Worm (Caenorhabditis elegans): ENCODE data around the gene C01G10.14.

The C01G10.14 gene

ce11 chrV:15099447-15099846 lies 6.3 kb downstream of the C01G10.14 start, which contains the start of gene C01G10.1:
TSS of gene C01G10.1 (plus strand) at chrV:15099747.
- no peak for TF ChIP-seq nhr-77 (tag; optimal IDR thresholded peaks at IDR 0.05)
- no peak for TF ChIP-seq unc-62 (GFP tag; optimal IDR thresholded peaks at IDR 0.05 in 1 of 2)
- TF ChIP-seq unc-62 (tag; optimal IDR thresholded peaks at IDR 0.05), result no peak
- no peak for TF ChIP-seq zip-11 (GFP tag; IDR thresholded peaks at IDR 0.05)
- no peak for TF ChIP-seq ceh-62 (tag; optimal IDR thresholded peaks at IDR 0.05)
- TF ChIP-seq ZK337.2 (GFP tag; IDR thresholded peaks at IDR 0.05), result no peak

- TF ChIP-seq nhr-6 (tag; optimal IDR thresholded peaks at IDR 0.05) (no peak), set-16 (GFP tag; IDR thresholded peaks at IDR 0.05) (no peak), nhr-28 (tag; optimal IDR thresholded peaks at IDR 0.05) (no peak), T20F7.1 (GFP tag; optimal IDR thresholded peaks at IDR 0.05) (no peak), mdt-29 (GFP tag; IDR thresholded peaks at IDR 0.05) (no peak), D1046.2 (GFP tag; IDR thresholded peaks at IDR 0.05) (no peak), fos-1 (tag; optimal IDR thresholded peaks at IDR 0.05) (no peak), R02D3.7 (tag; optimal IDR thresholded peaks at IDR 0.05) (no peak), F37D6.2 (tag; optimal IDR thresholded peaks at IDR 0.05) (no peak), lin-29 (GFP tag; IDR thresholded peaks at IDR 0.05) (no peak), zfp-3 (GFP tag; conservative IDR thresholded peaks at IDR 0.05) (no peak), hlh-11 (tag; optimal IDR thresholded peaks at IDR 0.05) (no peak), hlh-30 (tag; optimal IDR thresholded peaks at IDR 0.05; ENCODE audit: insufficient read depth) (no peak), skn-1 (tag; optimal IDR thresholded peaks at IDR 0.05) (no peak), tra-1 (GFP tag; IDR thresholded peaks at IDR 0.05) (no peak), daf-19 (GFP tag; conservative IDR thresholded peaks at IDR 0.05) (no peak)
These were observed 11.0 kb downstream of the C01G10.14 start, which contains the start of gene srx-78 for ce11 chrV:15094749-15095148. TSS of gene srx-78 (plus strand) at chrV:15095049.

DNA sequence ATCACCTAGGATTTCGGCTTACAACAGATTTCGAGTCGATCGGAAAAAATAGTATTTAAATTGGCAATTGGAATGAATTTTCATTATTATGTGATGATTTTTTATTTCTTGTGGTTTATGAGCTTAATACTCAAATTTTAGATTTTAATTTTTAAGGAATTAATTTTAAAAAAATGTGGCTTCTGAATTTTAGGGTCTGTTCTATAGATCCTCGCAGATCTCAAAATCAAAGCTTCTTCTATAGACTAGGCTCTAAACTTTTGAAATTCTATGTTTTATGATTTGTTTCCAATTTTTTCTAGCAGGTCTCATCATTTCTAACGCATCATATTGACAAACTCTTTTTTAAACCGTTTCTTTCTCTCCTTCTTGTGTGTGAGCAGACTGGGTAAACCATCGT lies 13.1 kb downstream of the C01G10.14 start, which contains the start of gene txt-12:
Gene txt-12, plus strand, starts transcription at position 301 of the 400 bp plus-strand sequence.
- TF ChIP-seq daf-8 (GFP tag; IDR thresholded peaks at IDR 0.05) (no peak), nhr-76 (tag; optimal IDR thresholded peaks at IDR 0.05) (no peak), nhr-10 (tag; optimal IDR thresholded peaks at IDR 0.05) (no peak), hlh-11 (tag; optimal IDR thresholded peaks at IDR 0.05) (no peak), lir-3 (tag; optimal IDR thresholded peaks at IDR 0.05) (no peak), unc-130 (GFP tag; optimal IDR thresholded peaks at IDR 0.05) (no peak), vab-7 (GFP tag; IDR thresholded peaks at IDR 0.05) (no peak), jun-1 (tag; optimal IDR thresholded peaks at IDR 0.05) (no peak), ceh-28 (tag; optimal IDR thresholded peaks at IDR 0.05) (no peak), ceh-82 (tag; optimal IDR thresholded peaks at IDR 0.05) (no peak), arid-1 (GFP tag; conservative IDR thresholded peaks at IDR 0.05) (no peak), tra-1 (GFP tag; IDR thresholded peaks at IDR 0.05) (no peak), nhr-11 (tag; optimal IDR thresholded peaks at IDR 0.05) (no peak)

ce11 chrV:15090457-15090856 lies 15.3 kb downstream of the C01G10.14 start, which contains the start of gene C01G10.17:
TSS of gene C01G10.17 (plus strand) at chrV:15090757.
- TF ChIP-seq zag-1 (tag; optimal IDR thresholded peaks at IDR 0.05) (no peak), lin-29 (GFP tag; IDR thresholded peaks at IDR 0.05) (no peak), T26A8.4 (GFP tag; IDR thresholded peaks at IDR 0.05) (no peak), dmd-6 (GFP tag; IDR thresholded peaks at IDR 0.05) (no peak), snpc-1.2 (GFP tag; IDR thresholded peaks at IDR 0.05) (no peak), lir-3 (tag; optimal IDR thresholded peaks at IDR 0.05) (no peak), dve-1 (tag; optimal IDR thresholded peaks at IDR 0.05; ENCODE audit: insufficient read depth) (no peak), ztf-7 (tag; optimal IDR thresholded peaks at IDR 0.05) (no peak), lin-13 (GFP tag; optimal IDR thresholded peaks at IDR 0.05) (no peak), dmd-8 (GFP tag; IDR thresholded peaks at IDR 0.05) (no peak), ama-1 (optimal IDR thresholded peaks at IDR 0.05) (no peak), lin-39 (tag; optimal IDR thresholded peaks at IDR 0.05) (no peak), ceh-20 (GFP tag; IDR thresholded peaks at IDR 0.05) (no peak), egl-43 (GFP tag; IDR thresholded peaks at IDR 0.05) (no peak), nhr-25 (tag; optimal IDR thresholded peaks at IDR 0.05; ENCODE audit: borderline replicate concordance, insufficient read depth) (no peak), mxl-2 (GFP tag; conservative IDR thresholded peaks at IDR 0.05) (no peak), unc-130 (GFP tag; optimal IDR thresholded peaks at IDR 0.05) (no peak)
